Worm (Caenorhabditis elegans) whole organism, midembryonic: ENCODE data around the gene D1005.5.

Experiments
- T22C8.4 ChIP-seq: fragments of 200-800 bp; sonication (Bioruptor generic); IDR thresholded peaks from 2 replicates; pipeline ENCODE4 v1.3.6; 2022; ENCODE audit warnings: missing genetic modification characterization, missing compliant biosample characterization
- cog-1 ChIP-seq: sonication (generic microtip); optimal IDR thresholded peaks from 2 replicates; lab custom pipeline; 2016; ENCODE audit warnings: missing genetic modification characterization, missing compliant biosample characterization
- flt-1 ChIP-seq: fragments of 200-800 bp; sonication (Bioruptor generic); IDR thresholded peaks from 2 replicates; pipeline ENCODE4 v1.3.6; 2022; ENCODE audit warnings: missing genetic modification characterization, missing compliant biosample characterization
- klf-2 ChIP-seq: fragments of 200-800 bp; sonication (Bioruptor generic); conservative IDR thresholded peaks from 2 replicates; pipeline ENCODE4 v1.3.6; 2022; ENCODE audit warnings: missing genetic modification reagents, missing genetic modification characterization, missing compliant biosample characterization
- med-1 ChIP-seq: sonication (generic microtip); optimal IDR thresholded peaks from 2 replicates; lab custom pipeline; 2017; ENCODE audit warnings: missing genetic modification characterization, mild to moderate bottlenecking, missing compliant biosample characterization, antibody characterized with exemption, missing genetic modification reagents; ENCODE audit not compliant: insufficient read depth
- ref-1 ChIP-seq: fragments of 200-800 bp; sonication (Bioruptor generic); conservative IDR thresholded peaks from 2 replicates; pipeline ENCODE4 v1.3.6; 2022; ENCODE audit warnings: missing genetic modification reagents, missing genetic modification characterization, missing compliant biosample characterization
- tab-1 ChIP-seq: fragments of 200-800 bp; sonication (Bioruptor generic); IDR thresholded peaks from 2 replicates; pipeline ENCODE4 v1.3.6; 2022; ENCODE audit warnings: missing genetic modification characterization, missing compliant biosample characterization
- ztf-23 ChIP-seq: fragments of 200-800 bp; sonication (Bioruptor generic); IDR thresholded peaks from 2 replicates; pipeline ENCODE4 v1.3.6; 2022; ENCODE audit warnings: missing genetic modification reagents, missing genetic modification characterization, missing compliant biosample characterization
- ztf-29 ChIP-seq: fragments of 200-800 bp; sonication (Bioruptor generic); IDR thresholded peaks from 2 replicates; pipeline ENCODE4 v1.3.6; 2022; ENCODE audit warnings: missing genetic modification reagents, missing genetic modification characterization, missing compliant biosample characterization

D1005.5 gene

ce11 chrX:1502914-1503313 lies 30.1 kb upstream of the D1005.5 start:
- TF ChIP-seq ztf-23 (GFP tag; lab: Robert Waterston, UW) (no peak), ztf-29 (GFP tag; lab: Robert Waterston, UW) (no peak), klf-2 (no peak), ref-1 (GFP tag; lab: Robert Waterston, UW) (no peak), cog-1 (tag; lab: Kevin White, UChicago) (no peak), tab-1 (GFP tag; lab: Robert Waterston, UW) (no peak), T22C8.4 (GFP tag; lab: Robert Waterston, UW) (no peak), flt-1 (GFP tag; lab: Robert Waterston, UW) (no peak), med-1 (no peak)

DNA sequence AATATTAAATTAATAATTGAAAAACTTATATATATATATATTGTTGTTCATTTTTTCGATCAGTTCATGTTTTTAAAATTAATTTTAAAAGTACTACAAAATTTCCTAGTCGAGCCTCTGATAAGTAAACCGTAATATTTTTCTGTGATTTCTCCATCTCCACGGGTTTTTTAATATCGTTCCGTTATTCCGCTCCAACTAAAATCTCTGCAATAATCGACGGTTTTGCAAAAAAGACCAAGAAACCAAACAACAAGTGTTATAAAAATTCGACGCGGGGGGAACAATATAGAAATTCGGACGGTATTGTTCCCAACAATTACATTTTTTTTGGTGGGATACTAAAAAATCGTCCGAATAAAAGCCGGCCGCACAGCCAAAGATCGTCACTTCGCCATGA lies 29.7 kb upstream of the D1005.5 start, which contains the start of gene F09E10.1:
TSS of gene F09E10.1 (plus strand) at position 301 of the 400 bp plus-strand sequence.
- TF ChIP-seq T22C8.4 (GFP tag; lab: Robert Waterston, UW), result no peak
- TF ChIP-seq med-1, result no peak
- TF ChIP-seq ref-1 (GFP tag; lab: Robert Waterston, UW), result no peak
- no peak for TF ChIP-seq cog-1 (tag; lab: Kevin White, UChicago)
- TF ChIP-seq flt-1 (GFP tag; lab: Robert Waterston, UW), result no peak
- TF ChIP-seq klf-2, result no peak
- no peak for TF ChIP-seq ztf-23 (GFP tag; lab: Robert Waterston, UW)
- no peak for TF ChIP-seq tab-1 (GFP tag; lab: Robert Waterston, UW)
- TF ChIP-seq ztf-29 (GFP tag; lab: Robert Waterston, UW), result no peak

- TF ChIP-seq cog-1 (tag; lab: Kevin White, UChicago) (no peak), ztf-23 (GFP tag; lab: Robert Waterston, UW) (no peak), klf-2 (no peak)
Observed at ce11 chrX:1501752-1502151, 29.0 kb upstream of the D1005.5 start, which contains the start of gene F09E10.7. F09E10.7 (minus strand) TSS chrX:1501852.

DNA sequence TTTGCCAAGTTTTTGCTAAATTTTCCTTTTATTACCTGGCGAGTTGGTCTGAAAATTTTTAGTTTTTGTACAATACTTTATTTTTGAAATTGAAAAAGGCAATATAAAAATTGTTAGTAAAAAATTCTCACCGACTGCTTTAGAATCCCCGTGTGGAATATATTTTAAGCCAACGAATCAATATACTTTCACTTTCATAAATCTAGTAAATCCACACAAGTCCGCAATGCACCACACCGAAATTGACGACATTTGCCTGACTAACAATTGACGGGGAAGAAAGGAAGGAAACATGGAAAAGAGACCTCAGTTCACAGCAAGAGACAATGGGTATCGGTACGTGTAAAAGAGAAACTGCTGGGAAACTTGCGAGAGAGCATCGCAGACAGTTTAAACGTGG lies 26.7 kb upstream of the D1005.5 start:
- no peak for TF ChIP-seq tab-1 (GFP tag; lab: Robert Waterston, UW)
- TF ChIP-seq ref-1 (GFP tag; lab: Robert Waterston, UW), result no peak
- no peak for TF ChIP-seq klf-2
- no peak for TF ChIP-seq flt-1 (GFP tag; lab: Robert Waterston, UW)
- no peak for TF ChIP-seq cog-1 (tag; lab: Kevin White, UChicago)
- no peak for TF ChIP-seq T22C8.4 (GFP tag; lab: Robert Waterston, UW)

DNA sequence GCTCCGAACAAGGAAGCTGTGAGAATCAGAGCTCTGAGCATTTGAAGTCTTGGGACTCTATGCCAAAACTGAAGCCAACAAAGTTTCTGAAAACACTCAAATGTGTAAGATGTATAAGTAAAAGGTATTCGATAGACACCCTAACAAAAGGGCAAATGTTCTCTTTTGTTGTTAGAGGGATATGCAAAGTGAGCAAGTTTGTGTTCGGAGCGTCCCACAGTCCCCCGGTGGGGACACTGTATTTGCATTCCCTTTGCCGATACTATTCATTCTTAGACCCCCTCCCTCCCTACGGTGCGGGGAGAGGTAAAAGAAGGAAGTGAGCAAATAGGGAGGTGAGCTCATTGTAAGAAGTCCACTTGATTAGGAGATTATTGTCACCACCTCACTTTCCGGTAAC lies 24.8 kb upstream of the D1005.5 start, which contains the start of gene F09E10.6:
TSS of gene F09E10.6 (minus strand) at position 101 of the 400 bp plus-strand sequence.
- no peak for TF ChIP-seq med-1
- TF ChIP-seq ztf-23 (GFP tag; lab: Robert Waterston, UW), result no peak
- no peak for TF ChIP-seq klf-2
- no peak for TF ChIP-seq T22C8.4 (GFP tag; lab: Robert Waterston, UW)
- TF ChIP-seq tab-1 (GFP tag; lab: Robert Waterston, UW), result no peak
- no peak for TF ChIP-seq ztf-29 (GFP tag; lab: Robert Waterston, UW)
- no peak for TF ChIP-seq ref-1 (GFP tag; lab: Robert Waterston, UW)
- TF ChIP-seq flt-1 (GFP tag; lab: Robert Waterston, UW), result no peak
- no peak for TF ChIP-seq cog-1 (tag; lab: Kevin White, UChicago)

DNA sequence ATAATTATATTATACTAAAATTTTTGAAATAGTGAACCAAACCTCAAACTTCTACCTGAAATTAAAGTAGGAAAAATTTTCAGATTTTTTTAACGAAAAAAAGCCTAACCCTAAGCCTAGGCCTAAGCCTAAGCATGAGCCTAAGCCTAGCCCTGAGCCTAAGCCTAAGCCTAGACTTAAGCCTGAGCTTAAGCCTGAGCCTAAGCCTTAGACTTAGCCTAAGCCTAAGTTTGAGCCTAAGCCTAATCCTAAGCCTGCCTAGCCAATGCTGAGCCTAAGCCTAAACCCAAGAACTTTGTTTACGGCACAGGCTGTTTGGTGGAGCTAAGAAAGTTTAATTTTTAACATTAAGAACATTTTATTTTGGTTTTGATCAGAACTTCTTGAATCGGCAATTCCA lies 23.2 kb upstream of the D1005.5 start:
- TF ChIP-seq tab-1 (GFP tag; lab: Robert Waterston, UW) (no peak), ref-1 (GFP tag; lab: Robert Waterston, UW) (no peak), cog-1 (tag; lab: Kevin White, UChicago) (no peak), ztf-29 (GFP tag; lab: Robert Waterston, UW) (no peak; the same call in 1 of the 2 replicates), med-1 (no peak), ztf-23 (GFP tag; lab: Robert Waterston, UW) (no peak), flt-1 (GFP tag; lab: Robert Waterston, UW) (no peak), klf-2 (no peak), T22C8.4 (GFP tag; lab: Robert Waterston, UW) (no peak)

ce11 chrX:1494256-1494655 lies 21.5 kb upstream of the D1005.5 start, which contains the start of gene F09E10.5:
F09E10.5 (minus strand) TSS chrX:1494356.
- TF ChIP-seq med-1 (no peak), klf-2 (no peak), flt-1 (GFP tag; lab: Robert Waterston, UW) (no peak)

DNA sequence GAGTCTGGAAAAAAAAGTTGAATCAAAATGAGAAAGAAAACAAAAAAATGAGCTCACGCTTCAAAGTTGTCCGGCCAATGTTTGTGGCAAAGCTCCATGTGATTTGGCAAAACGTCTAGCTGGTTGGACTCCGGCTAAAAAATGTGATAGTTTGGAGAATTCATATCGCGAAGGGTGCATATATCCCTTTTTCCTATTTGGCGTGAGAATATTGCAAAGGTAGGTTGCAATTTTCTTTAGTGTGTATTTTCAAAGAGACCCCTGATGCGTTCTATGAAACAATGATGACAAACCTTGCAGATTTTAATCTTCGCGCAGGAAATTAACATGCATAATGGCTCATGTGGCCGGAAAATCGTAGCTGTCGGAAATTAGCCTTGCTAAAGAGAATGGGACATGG lies 19.4 kb upstream of the D1005.5 start:
- TF ChIP-seq flt-1 (GFP tag; lab: Robert Waterston, UW) (no peak), cog-1 (tag; lab: Kevin White, UChicago) (no peak), T22C8.4 (GFP tag; lab: Robert Waterston, UW) (no peak), ztf-29 (GFP tag; lab: Robert Waterston, UW) (no peak), tab-1 (GFP tag; lab: Robert Waterston, UW) (no peak), klf-2 (no peak), med-1 (no peak), ztf-23 (GFP tag; lab: Robert Waterston, UW) (no peak)

- no peak for TF ChIP-seq ztf-23 (GFP tag; lab: Robert Waterston, UW)
- no peak for TF ChIP-seq flt-1 (GFP tag; lab: Robert Waterston, UW)
- TF ChIP-seq tab-1 (GFP tag; lab: Robert Waterston, UW), result no peak
- no peak for TF ChIP-seq cog-1 (tag; lab: Kevin White, UChicago)
- TF ChIP-seq T22C8.4 (GFP tag; lab: Robert Waterston, UW), result no peak
- TF ChIP-seq ref-1 (GFP tag; lab: Robert Waterston, UW), result no peak
- TF ChIP-seq med-1, result no peak
- no peak for TF ChIP-seq klf-2
- TF ChIP-seq ztf-29 (GFP tag; lab: Robert Waterston, UW), result no peak
Observed at ce11 chrX:1491036-1491435, 18.3 kb upstream of the D1005.5 start.

DNA sequence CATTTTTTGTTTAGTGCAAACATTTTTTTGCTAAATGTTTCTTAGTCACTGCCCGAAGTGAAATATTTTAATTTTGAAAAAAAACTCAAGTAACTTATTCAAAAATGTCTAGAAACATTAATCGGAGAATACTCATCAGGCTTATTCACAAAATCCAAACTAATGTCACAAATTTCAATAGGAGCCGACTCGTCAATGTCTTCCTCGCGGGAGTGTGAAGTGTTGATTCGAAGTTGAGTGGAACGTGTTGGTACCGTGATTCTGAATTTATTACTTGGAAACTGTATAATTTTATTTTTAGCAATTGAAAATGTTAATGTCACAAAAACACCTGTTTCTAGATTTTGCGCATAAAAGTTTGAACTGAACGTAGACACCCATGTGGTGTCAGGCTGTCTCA lies 16.8 kb upstream of the D1005.5 start:
- TF ChIP-seq klf-2 (no peak), ztf-29 (GFP tag; lab: Robert Waterston, UW) (no peak), flt-1 (GFP tag; lab: Robert Waterston, UW) (no peak), ztf-23 (GFP tag; lab: Robert Waterston, UW) (no peak), ref-1 (GFP tag; lab: Robert Waterston, UW) (no peak), tab-1 (GFP tag; lab: Robert Waterston, UW) (no peak), cog-1 (tag; lab: Kevin White, UChicago) (no peak), T22C8.4 (GFP tag; lab: Robert Waterston, UW) (no peak), med-1 (no peak)
